Fruit fly (Drosophila melanogaster): ENCODE data around the gene pigs.

Gene pigs

DNA sequence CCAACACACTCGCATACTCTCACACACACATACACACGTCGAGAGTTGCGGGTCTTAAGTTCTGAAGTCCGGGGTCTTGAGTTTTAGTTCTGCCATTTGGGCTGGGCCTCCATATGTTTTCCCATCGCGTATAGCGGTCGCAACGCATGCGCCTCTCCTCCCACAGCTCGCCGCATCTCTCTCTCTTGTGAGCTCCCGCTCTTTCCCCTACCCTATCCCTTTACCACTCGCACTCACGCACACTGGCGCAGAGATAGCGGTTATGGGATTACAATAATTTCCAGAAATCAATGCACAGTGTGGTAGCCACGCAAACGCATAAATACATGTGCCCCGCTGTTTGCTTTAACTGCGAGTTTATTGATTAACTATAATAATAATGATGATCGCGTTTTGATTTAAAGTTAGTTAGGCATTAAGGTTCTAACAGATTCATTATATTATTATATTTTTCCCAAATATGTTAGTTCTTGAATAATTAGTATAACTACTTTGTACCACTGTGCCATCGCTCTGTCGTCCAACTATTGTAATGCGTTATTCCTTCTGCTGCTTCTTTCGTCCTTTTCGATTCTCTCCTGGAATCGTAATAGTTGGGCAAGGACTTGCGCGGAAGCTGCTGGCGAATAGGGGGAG lies 1.9 kb downstream of the pigs start (continued):
- TF ChIP-seq Met (GFP tag; optimal IDR thresholded peaks at IDR 0.05), result peak; percentile 86
- peak; percentile 83 for TF ChIP-seq Lpt (GFP tag; optimal IDR thresholded peaks at IDR 0.05)
- TF ChIP-seq svp (GFP tag), result peak; percentile 93
- TF ChIP-seq salr (GFP tag; optimal IDR thresholded peaks at IDR 0.05), result peak; percentile 72 to 86
- peak; percentile 80 for TF ChIP-seq Hr39 (GFP tag; optimal IDR thresholded peaks at IDR 0.05)
- peak; percentile 89 for TF ChIP-seq topi (GFP tag; optimal IDR thresholded peaks at IDR 0.05)
- peak; percentile 88 for TF ChIP-seq CG1621 (tag; optimal IDR thresholded peaks at IDR 0.05)
- TF ChIP-seq CG8632 (GFP tag; optimal IDR thresholded peaks at IDR 0.05), result peak; percentile 81
- peak; percentile 89 for TF ChIP-seq CG3032 (tag; optimal IDR thresholded peaks at IDR 0.05)
- peak; percentile 77 for TF ChIP-seq Gug (GFP tag; IDR thresholded peaks at IDR 0.05)
- TF ChIP-seq Hr4 (GFP tag; optimal IDR thresholded peaks at IDR 0.05), result peak; percentile 82
- peak; percentile 29 for TF ChIP-seq fd85E (GFP tag; optimal IDR thresholded peaks at IDR 0.05)
- peak; percentile 83 for TF ChIP-seq Smox (GFP tag; optimal IDR thresholded peaks at IDR 0.05)
- TF ChIP-seq esn (GFP tag; optimal IDR thresholded peaks at IDR 0.05), result peak; percentile 84

DNA sequence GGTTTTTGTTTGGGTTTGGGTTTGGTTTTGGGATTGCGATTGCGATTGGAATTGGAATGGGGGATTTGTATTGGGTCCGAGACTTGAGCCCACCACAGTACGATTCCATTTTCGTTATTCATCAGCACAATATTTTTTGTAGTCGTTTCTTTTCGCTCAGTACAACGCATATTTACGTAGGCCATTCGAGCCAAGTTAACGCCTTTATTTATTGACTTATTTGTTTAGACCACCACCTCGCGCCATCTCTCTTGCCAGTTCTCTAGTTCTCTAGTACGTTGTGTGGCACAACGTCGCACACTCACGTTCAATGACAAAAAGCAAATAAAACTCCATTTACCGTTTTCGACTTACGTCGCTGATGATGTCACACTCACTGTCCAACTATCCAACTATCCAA lies 4.8 kb downstream of the pigs start:
- TF ChIP-seq Hr38 (GFP tag; optimal IDR thresholded peaks at IDR 0.05) (no peak), fkh (GFP tag; optimal IDR thresholded peaks at IDR 0.05) (peak; percentile 66)

DNA sequence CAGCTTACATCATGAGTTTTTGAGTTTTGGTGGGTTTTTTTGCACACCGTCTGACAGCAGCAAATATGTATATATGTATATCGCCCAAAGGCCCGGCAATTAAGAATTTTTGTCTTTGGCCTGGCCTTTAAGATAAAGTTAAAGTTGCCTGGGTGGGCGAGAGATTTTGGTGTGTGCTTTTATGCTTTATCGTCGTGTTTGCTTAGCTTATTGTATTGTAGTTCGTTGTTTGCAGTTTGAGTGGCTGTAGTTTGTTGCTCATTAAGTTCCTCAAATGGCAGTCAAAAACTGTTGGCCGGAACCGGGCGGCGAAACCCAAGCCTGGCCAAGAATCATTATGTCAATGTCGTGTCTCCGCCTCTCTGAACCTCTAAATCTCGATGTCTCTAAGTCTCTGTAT lies 12.0 kb downstream of the pigs start:
- no peak for TF ChIP-seq CG8319 (GFP tag; optimal IDR thresholded peaks at IDR 0.05)
- TF ChIP-seq salr (GFP tag; optimal IDR thresholded peaks at IDR 0.05), result no peak
- TF ChIP-seq eg (GFP tag; IDR thresholded peaks at IDR 0.05), result no peak
- no peak for TF ChIP-seq dac (GFP tag; optimal IDR thresholded peaks at IDR 0.05)

DNA sequence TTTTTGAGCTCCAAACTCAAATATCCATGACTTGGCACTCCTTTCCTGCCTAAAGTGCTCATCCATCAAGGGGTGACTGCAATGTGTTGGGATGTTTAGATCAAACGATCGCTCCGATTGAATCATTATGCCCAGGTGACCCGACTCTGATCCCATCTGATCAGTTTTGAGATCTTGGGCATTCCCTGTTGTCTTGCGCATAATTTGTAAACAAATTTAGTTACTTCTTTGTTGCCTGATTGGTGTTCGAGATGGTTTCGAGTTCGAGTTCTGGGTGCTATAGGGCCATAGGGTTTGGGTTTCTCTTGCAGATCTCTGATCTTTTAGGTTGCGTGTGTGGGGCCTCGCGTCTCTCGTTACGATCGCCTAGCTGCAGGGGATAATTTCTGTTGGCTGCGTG lies 12.6 kb downstream of the pigs start:
- TF ChIP-seq ss (GFP tag; optimal IDR thresholded peaks at IDR 0.05) (peak in 1 of 2 experiments; percentile 56), svp (GFP tag) (no peak), CG10669 (GFP tag; optimal IDR thresholded peaks at IDR 0.05) (no peak), topi (GFP tag; optimal IDR thresholded peaks at IDR 0.05) (no peak), CG6276 (GFP tag; optimal IDR thresholded peaks at IDR 0.05) (no peak), Ets96B (tag; optimal IDR thresholded peaks at IDR 0.05) (no peak), spab (GFP tag; optimal IDR thresholded peaks at IDR 0.05) (no peak), Sox102F (GFP tag; optimal IDR thresholded peaks at IDR 0.05) (no peak), achi (GFP tag; optimal IDR thresholded peaks at IDR 0.05) (no peak), dsx (GFP tag; optimal IDR thresholded peaks at IDR 0.05; ENCODE audit: poor library complexity, severe bottlenecking) (peak; percentile 55), Eip93F (GFP tag; optimal IDR thresholded peaks at IDR 0.05) (no peak), dac (GFP tag; optimal IDR thresholded peaks at IDR 0.05) (no peak), net (GFP tag; optimal IDR thresholded peaks at IDR 0.05) (no peak), CG31627 (GFP tag; optimal IDR thresholded peaks at IDR 0.05) (no peak)

DNA sequence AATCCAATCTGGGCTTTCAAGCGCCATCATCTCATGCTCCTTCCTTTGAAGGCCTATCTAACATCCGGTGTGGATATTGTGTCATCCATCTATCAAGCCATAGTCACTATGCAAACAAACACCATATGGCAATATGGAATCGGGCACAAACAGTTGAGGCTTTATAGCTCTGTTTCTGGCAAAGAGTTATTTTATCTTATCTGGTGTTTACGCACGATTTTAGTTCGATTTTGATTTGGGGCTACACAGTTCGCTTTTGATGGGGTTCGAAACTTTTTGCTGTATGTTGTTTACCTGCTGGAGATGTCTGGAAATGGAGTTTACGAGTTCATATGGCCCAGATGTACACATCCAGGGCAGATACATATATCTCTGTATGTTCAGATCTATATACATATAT lies 13.7 kb downstream of the pigs start:
- TF ChIP-seq fkh (GFP tag; optimal IDR thresholded peaks at IDR 0.05), result peak; percentile 60
- no peak for TF ChIP-seq Gug (GFP tag; IDR thresholded peaks at IDR 0.05)
- TF ChIP-seq eg (GFP tag; IDR thresholded peaks at IDR 0.05), result no peak
- TF ChIP-seq CG11762 (GFP tag; optimal IDR thresholded peaks at IDR 0.05; ENCODE audit: insufficient read depth), result no peak
- TF ChIP-seq CG34406 (GFP tag; optimal IDR thresholded peaks at IDR 0.05), result no peak

DNA sequence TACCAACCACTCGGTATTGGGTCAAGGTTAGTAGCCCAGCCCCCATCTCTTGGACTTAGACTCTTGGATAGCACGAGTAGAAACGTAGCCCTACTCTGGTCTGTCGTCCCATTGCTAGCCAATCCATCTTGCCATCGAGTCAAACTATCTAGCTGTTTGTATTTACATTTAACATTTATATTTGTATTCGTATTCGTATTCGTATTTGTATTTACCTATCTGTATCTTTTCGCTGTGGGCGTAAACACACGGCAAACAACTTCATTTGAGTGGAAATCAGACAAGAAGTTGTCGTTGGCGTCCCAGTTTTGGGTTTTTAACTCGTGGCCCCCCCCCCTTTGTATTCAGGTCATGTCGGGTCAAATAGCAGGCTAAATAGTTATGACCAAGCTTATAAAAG lies 14.4 kb downstream of the pigs start:
- TF ChIP-seq Smox (GFP tag; optimal IDR thresholded peaks at IDR 0.05), result no peak
- TF ChIP-seq CG16779 (tag; optimal IDR thresholded peaks at IDR 0.05), result no peak
- no peak for TF ChIP-seq Met (GFP tag; optimal IDR thresholded peaks at IDR 0.05)
- TF ChIP-seq Eip78C (GFP tag), result no peak
- TF ChIP-seq fkh (GFP tag; optimal IDR thresholded peaks at IDR 0.05), result peak; percentile 74
- no peak for TF ChIP-seq CG6792 (GFP tag; optimal IDR thresholded peaks at IDR 0.05)
- TF ChIP-seq salr (GFP tag; optimal IDR thresholded peaks at IDR 0.05), result no peak

Data from whole organism, prepupa.